Worm (Caenorhabditis elegans): Measurements from ENCODE around the gene C35B1.2.

DNA sequence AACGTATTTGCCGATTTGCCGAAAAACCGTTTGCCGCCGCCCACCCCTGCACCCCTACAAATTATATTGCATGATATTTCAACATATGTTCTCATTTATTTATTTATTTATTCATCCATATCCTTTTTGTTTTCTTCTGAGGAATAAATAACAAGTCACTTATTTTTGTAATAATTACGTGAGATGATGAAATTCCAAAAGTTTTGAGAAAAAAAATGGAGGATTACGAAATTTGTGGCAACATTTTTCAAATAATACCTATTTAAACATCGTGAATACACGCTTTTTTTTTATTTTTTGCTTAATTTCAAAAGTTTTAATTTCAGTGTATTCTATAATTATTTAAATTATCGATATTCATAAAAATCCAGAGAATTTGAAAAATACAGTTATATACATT lies 10.9 kb downstream of the C35B1.2 start:
- TF ChIP-seq peb-1 (tag; optimal IDR thresholded peaks at IDR 0.05) (no peak), ceh-82 (tag; optimal IDR thresholded peaks at IDR 0.05) (no peak), ama-1 (optimal IDR thresholded peaks at IDR 0.05) (no peak), nhr-25 (tag; optimal IDR thresholded peaks at IDR 0.05) (no peak), unc-62 (GFP tag; optimal IDR thresholded peaks at IDR 0.05) (no peak), nhr-77 (tag; optimal IDR thresholded peaks at IDR 0.05) (no peak), lin-13 (GFP tag; optimal IDR thresholded peaks at IDR 0.05) (no peak), R02D3.7 (tag; optimal IDR thresholded peaks at IDR 0.05) (no peak), elt-1 (tag; optimal IDR thresholded peaks at IDR 0.05) (no peak), ZK546.5 (tag; optimal IDR thresholded peaks at IDR 0.05) (no peak)
